Fruit fly (Drosophila melanogaster) Kc167 (cell line): ENCODE results near the gene Or83a.

ENCODE experiments used
- Myc ChIP-seq: fragments of >200 bp; optimal IDR thresholded peaks from 2 replicates; lab custom pipeline; 2017; ENCODE audit warnings: missing external identifiers
- Sin3A ChIP-seq: fragments of >200 bp; optimal IDR thresholded peaks from 2 replicates; lab custom pipeline; 2018; ENCODE audit warnings: missing external identifiers
- h ChIP-seq: fragments of >200 bp; optimal IDR thresholded peaks from 3 replicates; lab custom pipeline; 2018; ENCODE audit warnings: missing external identifiers
- insv ChIP-seq: fragments of >200 bp; optimal IDR thresholded peaks from 3 replicates; lab custom pipeline; 2018; ENCODE audit warnings: missing external identifiers

DNA sequence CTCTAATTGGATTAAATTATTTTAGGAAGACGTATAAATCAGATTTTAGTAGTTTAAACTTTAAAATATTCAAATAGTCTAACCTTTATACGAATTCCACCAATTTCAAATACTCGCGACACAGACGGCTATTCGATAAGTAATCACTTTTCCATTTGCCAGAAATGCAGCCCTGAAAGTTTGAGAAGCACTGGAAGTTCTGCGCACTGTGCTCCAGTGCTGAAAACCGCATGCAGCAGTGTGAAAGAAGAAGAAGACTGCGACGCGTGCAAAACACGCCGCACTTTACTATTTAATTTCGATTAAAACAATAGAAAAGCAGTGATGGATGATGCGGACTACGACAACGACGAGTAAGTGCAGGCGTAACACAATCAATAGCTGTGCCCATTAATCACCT is 27.4 kb downstream of the Or83a start, which contains the start of gene Polr2F:
- no peak for TF ChIP-seq Myc (lab: Kevin White, UChicago)
- no peak for TF ChIP-seq h (lab: Kevin White, UChicago)
- TF ChIP-seq Sin3A = no peak
- TF ChIP-seq insv (lab: Kevin White, UChicago) = no peak
